Worm (Caenorhabditis elegans) whole organism, L1 larva: ENCODE data around the gene W09H1.4.

Source experiments
- C16A3.4 ChIP-seq: fragments of 150-350 bp; optimal IDR thresholded peaks from 2 replicates; lab custom pipeline; 2014; ENCODE audit warnings: missing biosample characterization, missing genetic modification characterization
- C34B4.2 ChIP-seq: sonication (generic microtip); optimal IDR thresholded peaks from 2 replicates; lab custom pipeline; 2017; ENCODE audit warnings: mild to moderate bottlenecking, missing genetic modification characterization, missing compliant biosample characterization
- F16B12.6 ChIP-seq: fragments of 150-350 bp; optimal IDR thresholded peaks from 2 replicates; lab custom pipeline; 2014; ENCODE audit warnings: missing biosample characterization, missing genetic modification characterization
- Y116A8C.19 ChIP-seq: sonication (generic microtip); optimal IDR thresholded peaks from 2 replicates; lab custom pipeline; 2016; ENCODE audit warnings: missing compliant biosample characterization, missing genetic modification characterization, borderline replicate concordance
- aha-1 ChIP-seq: fragments of 150-350 bp; optimal IDR thresholded peaks from 2 replicates; lab custom pipeline; 2014; ENCODE audit warnings: missing biosample characterization, missing genetic modification characterization
- aly-2 ChIP-seq: fragments of 150-350 bp; optimal IDR thresholded peaks from 2 replicates; lab custom pipeline; 2014; ENCODE audit warnings: missing biosample characterization, missing genetic modification characterization
- ama-1 ChIP-seq: fragments of 150-350 bp; optimal IDR thresholded peaks from 2 replicates; lab custom pipeline; 2014
- ceh-63 ChIP-seq: fragments of 200-800 bp; sonication (Bioruptor generic); optimal IDR thresholded peaks from 2 replicates; lab custom pipeline; 2018; ENCODE audit warnings: mild to moderate bottlenecking, missing genetic modification characterization, missing compliant biosample characterization
- ceh-82 ChIP-seq, 3 experiments: fragments of 150-350 bp in 1 of 3; sonication (generic microtip) in 2 of 3; optimal IDR thresholded peaks; 2 replicates each; lab custom pipeline; 2014 to 2017; ENCODE audit warnings: missing biosample characterization in 3 of 3, missing genetic modification characterization in 3 of 3
- ces-1 ChIP-seq: fragments of 150-350 bp; optimal IDR thresholded peaks from 2 replicates; lab custom pipeline; 2014; ENCODE audit warnings: missing biosample characterization, missing genetic modification reagents, missing genetic modification characterization
- dpl-1 ChIP-seq, 3 experiments: fragments of 150-350 bp in 2 of 3; sonication (generic microtip) in 1 of 3; optimal IDR thresholded peaks; 2 replicates each; lab custom pipeline; 2014 to 2017; ENCODE audit warnings: missing biosample characterization in 3 of 3, missing genetic modification characterization in 3 of 3, missing genetic modification reagents in 3 of 3
- efl-1 ChIP-seq, 4 experiments: fragments of 150-350 bp; optimal IDR thresholded peaks in 3 of 4; peaks in 1 of 4; 1 replicate in 1 of 4; 2 replicates in 3 of 4; lab custom pipeline; 2014; ENCODE audit warnings: missing biosample characterization in 2 of 4, missing genetic modification characterization in 2 of 4, missing genetic modification reagents in 2 of 4
- efl-3 ChIP-seq: fragments of 200-800 bp; sonication (Bioruptor generic); optimal IDR thresholded peaks from 2 replicates; lab custom pipeline; 2018; ENCODE audit warnings: mild to moderate bottlenecking, missing genetic modification characterization, missing compliant biosample characterization
- egl-27 ChIP-seq, 2 experiments: fragments of 150-350 bp in 1 of 2; sonication (generic microtip); optimal IDR thresholded peaks; 3 replicates each; lab custom pipeline; 2017 to 2018; ENCODE audit warnings: missing biosample characterization in 2 of 2, missing genetic modification characterization in 2 of 2, missing genetic modification reagents in 2 of 2
- ets-5 ChIP-seq: fragments of 200-800 bp; sonication (Bioruptor generic); IDR thresholded peaks from 2 replicates; pipeline ENCODE4 v1.3.6; 2022; ENCODE audit warnings: missing genetic modification characterization, missing compliant biosample characterization
- fos-1 ChIP-seq: fragments of 150-350 bp; optimal IDR thresholded peaks from 2 replicates; lab custom pipeline; 2014; ENCODE audit warnings: missing biosample characterization, missing genetic modification characterization
- irx-1 ChIP-seq: sonication (generic microtip); optimal IDR thresholded peaks from 2 replicates; lab custom pipeline; 2016; ENCODE audit warnings: missing genetic modification characterization, missing compliant biosample characterization
- isw-1 ChIP-seq: fragments of 200-800 bp; sonication (Bioruptor generic); IDR thresholded peaks from 2 replicates; pipeline ENCODE4 v1.3.6; 2022; ENCODE audit warnings: missing genetic modification characterization, missing compliant biosample characterization
- jun-1 ChIP-seq: fragments of 150-350 bp; optimal IDR thresholded peaks from 2 replicates; lab custom pipeline; 2014; ENCODE audit warnings: missing biosample characterization, missing genetic modification reagents, missing genetic modification characterization
- lin-13 ChIP-seq: fragments of 150-350 bp; optimal IDR thresholded peaks from 2 replicates; lab custom pipeline; 2014; ENCODE audit warnings: missing biosample characterization, missing genetic modification reagents, missing genetic modification characterization
- lin-14 ChIP-seq: fragments of 200-800 bp; sonication (Bioruptor generic); optimal IDR thresholded peaks from 2 replicates; lab custom pipeline; 2018; ENCODE audit warnings: mild to moderate bottlenecking, missing genetic modification characterization, moderate library complexity, missing compliant biosample characterization
- lin-35 ChIP-seq, 2 experiments: fragments of 150-350 bp; optimal IDR thresholded peaks; 2 replicates each; lab custom pipeline; 2014; ENCODE audit warnings: missing biosample characterization in 2 of 2, missing genetic modification characterization in 2 of 2, missing genetic modification reagents in 2 of 2
- lin-39 ChIP-seq: fragments of 150-350 bp; optimal IDR thresholded peaks from 2 replicates; lab custom pipeline; 2014; ENCODE audit warnings: missing biosample characterization, missing genetic modification reagents, missing genetic modification characterization
- lir-3 ChIP-seq: sonication (generic microtip); optimal IDR thresholded peaks from 2 replicates; lab custom pipeline; 2016; ENCODE audit warnings: mild to moderate bottlenecking, missing genetic modification characterization, moderate library complexity, missing compliant biosample characterization; ENCODE audit not compliant: poor library complexity
- mef-2 ChIP-seq: fragments of 150-350 bp; optimal IDR thresholded peaks from 2 replicates; lab custom pipeline; 2014; ENCODE audit warnings: missing biosample characterization, missing genetic modification characterization
- nhr-237 ChIP-seq: fragments of 150-350 bp; optimal IDR thresholded peaks from 2 replicates; lab custom pipeline; 2014; ENCODE audit warnings: missing biosample characterization, missing genetic modification characterization
- nhr-47 ChIP-seq: sonication (generic microtip); optimal IDR thresholded peaks from 2 replicates; lab custom pipeline; 2016; ENCODE audit warnings: mild to moderate bottlenecking, missing genetic modification characterization, moderate library complexity, missing compliant biosample characterization
- nhr-71 ChIP-seq: sonication (generic microtip); optimal IDR thresholded peaks from 2 replicates; lab custom pipeline; 2016; ENCODE audit warnings: mild to moderate bottlenecking, missing genetic modification characterization, moderate library complexity, missing compliant biosample characterization
- nhr-76 ChIP-seq: sonication (generic microtip); optimal IDR thresholded peaks from 2 replicates; lab custom pipeline; 2017; ENCODE audit warnings: missing biosample characterization, missing genetic modification characterization
- pax-3 ChIP-seq: fragments of 200-800 bp; sonication (Bioruptor generic); optimal IDR thresholded peaks from 2 replicates; lab custom pipeline; 2018; ENCODE audit warnings: mild to moderate bottlenecking, missing genetic modification characterization, moderate library complexity, missing compliant biosample characterization
- skn-1 ChIP-seq: fragments of 150-350 bp; optimal IDR thresholded peaks from 2 replicates; lab custom pipeline; 2014; ENCODE audit warnings: missing biosample characterization, missing genetic modification characterization
- snpc-4 ChIP-seq: fragments of 150-350 bp; optimal IDR thresholded peaks from 2 replicates; lab custom pipeline; 2014; ENCODE audit warnings: missing biosample characterization, missing genetic modification characterization
- tbx-2 ChIP-seq: sonication (generic microtip); optimal IDR thresholded peaks from 2 replicates; lab custom pipeline; 2016; ENCODE audit warnings: missing genetic modification characterization, missing compliant biosample characterization
- tlp-1 ChIP-seq: fragments of 150-350 bp; optimal IDR thresholded peaks from 2 replicates; lab custom pipeline; 2014; ENCODE audit warnings: missing biosample characterization, missing genetic modification characterization
- unc-62 ChIP-seq: fragments of 150-350 bp; optimal IDR thresholded peaks from 2 replicates; lab custom pipeline; 2014; ENCODE audit warnings: missing biosample characterization, missing genetic modification reagents, missing genetic modification characterization
- unc-86 ChIP-seq: sonication (generic microtip); optimal IDR thresholded peaks from 2 replicates; lab custom pipeline; 2016; ENCODE audit warnings: missing genetic modification characterization, missing compliant biosample characterization
- vab-15 ChIP-seq: sonication (generic microtip); optimal IDR thresholded peaks from 2 replicates; lab custom pipeline; 2017; ENCODE audit warnings: missing genotype, mild to moderate bottlenecking, missing genetic modification characterization, missing compliant biosample characterization
- zag-1 ChIP-seq: fragments of 150-350 bp; optimal IDR thresholded peaks from 2 replicates; lab custom pipeline; 2014; ENCODE audit warnings: missing biosample characterization, missing genetic modification characterization

W09H1.4 gene

ce11 chrII:13156971-13157370 lies 26.4 kb upstream of the W09H1.4 start, which contains the start of the genes hpr-17 and F32A11.1 (continued):
- TF ChIP-seq jun-1 (tag; lab: Kevin White, UChicago) (peak; percentile 79), ets-5 (no peak), lin-14 (GFP tag; lab: Kevin White, UChicago) (peak; percentile 83), dpl-1 (GFP tag; optimal IDR thresholded peaks at IDR 0.05; lab: Kevin White, UChicago) (peak; percentile 99), ces-1 (GFP tag; lab: Kevin White, UChicago) (no peak), lin-35 (GFP tag; optimal IDR thresholded peaks at IDR 0.05; lab: Kevin White, UChicago) (peak; percentile 99), C16A3.4 (peak; percentile 86), C34B4.2 (tag; lab: Kevin White, UChicago) (no peak), vab-15 (tag; lab: Kevin White, UChicago) (no peak), snpc-4 (tag; lab: Kevin White, UChicago) (peak; percentile 90), efl-3 (GFP tag; lab: Kevin White, UChicago) (no peak), tbx-2 (peak; percentile 88), aly-2 (tag; lab: Kevin White, UChicago) (peak; percentile 79), isw-1 (peak; percentile 88), nhr-71 (peak; percentile 92), ama-1 (peak; percentile 3), lin-13 (GFP tag; lab: Kevin White, UChicago) (peak; percentile 85), ceh-63 (GFP tag; lab: Kevin White, UChicago) (no peak), egl-27 (tag; optimal IDR thresholded peaks at IDR 0.05; lab: Kevin White, UChicago) (peak in 1 of 2 experiments; percentile 12), unc-86 (tag; lab: Kevin White, UChicago) (peak; percentile 85), aha-1 (tag; lab: Kevin White, UChicago) (peak; percentile 27), nhr-76 (tag; lab: Kevin White, UChicago) (no peak), nhr-47 (tag; lab: Kevin White, UChicago) (peak; percentile 94), irx-1 (tag; lab: Kevin White, UChicago) (peak; percentile 89), ceh-82 (tag; optimal IDR thresholded peaks at IDR 0.05; lab: Kevin White, UChicago) (peak; percentile 78 to 92 (median 88)), skn-1 (peak; percentile 91), unc-62 (GFP tag; lab: Kevin White, UChicago) (no peak), fos-1 (peak; percentile 78), zag-1 (no peak), nhr-237 (tag; lab: Kevin White, UChicago) (no peak), tlp-1 (tag; lab: Kevin White, UChicago) (no peak), pax-3 (tag; lab: Kevin White, UChicago) (peak; percentile 70), lir-3 (tag; lab: Kevin White, UChicago) (peak; percentile 77)

- no peak for TF ChIP-seq mef-2 (tag; lab: Kevin White, UChicago)
- TF ChIP-seq efl-1 (optimal IDR thresholded peaks at IDR 0.05; lab: Kevin White, UChicago), result no peak
- peak in 1 of 2 experiments; percentile 91 for TF ChIP-seq efl-1 (GFP tag; optimal IDR thresholded peaks at IDR 0.05 in 1 of 2; lab: Kevin White, UChicago)
- TF ChIP-seq, all 84 proteins: peak for 1
Measured at ce11 chrII:13159869-13160268, 23.5 kb upstream of the W09H1.4 start.

ce11 chrII:13163009-13163408 lies 20.3 kb upstream of the W09H1.4 start:
- no peak for TF ChIP-seq Y116A8C.19
- TF ChIP-seq, all 84 proteins: peak for 0

- TF ChIP-seq vab-15 (tag; lab: Kevin White, UChicago), result no peak
- no peak for TF ChIP-seq aha-1 (tag; lab: Kevin White, UChicago)
- no peak for TF ChIP-seq F16B12.6 (tag; lab: Kevin White, UChicago)
- TF ChIP-seq lin-13 (GFP tag; lab: Kevin White, UChicago), result no peak
- TF ChIP-seq lin-39 (tag; lab: Kevin White, UChicago), result no peak
Measured at ce11 chrII:13164062-13164461, 19.3 kb upstream of the W09H1.4 start.
